Fruit fly (Drosophila melanogaster) whole organism, pupa: ENCODE measurements around the gene snRNP-U1-C.

Experiments
- CG32121 ChIP-seq: fragments of 200-800 bp; sonication (Bioruptor generic); IDR thresholded peaks from 2 replicates; pipeline ENCODE4 v1.3.6; 2022; ENCODE audit warnings: missing biosample characterization, missing genetic modification characterization
- CG8301 ChIP-seq: fragments of 200-800 bp; sonication (Bioruptor generic); optimal IDR thresholded peaks from 2 replicates; lab custom pipeline; 2018; ENCODE audit warnings: missing biosample characterization, mild to moderate bottlenecking, missing genetic modification characterization
- EcR ChIP-seq: fragments of 200-800 bp; sonication (Bioruptor generic); optimal IDR thresholded peaks from 3 replicates; lab custom pipeline; 2019; ENCODE audit warnings: missing biosample characterization, missing genetic modification characterization, mild to moderate bottlenecking, moderate library complexity, missing genetic modification reagents

DNA sequence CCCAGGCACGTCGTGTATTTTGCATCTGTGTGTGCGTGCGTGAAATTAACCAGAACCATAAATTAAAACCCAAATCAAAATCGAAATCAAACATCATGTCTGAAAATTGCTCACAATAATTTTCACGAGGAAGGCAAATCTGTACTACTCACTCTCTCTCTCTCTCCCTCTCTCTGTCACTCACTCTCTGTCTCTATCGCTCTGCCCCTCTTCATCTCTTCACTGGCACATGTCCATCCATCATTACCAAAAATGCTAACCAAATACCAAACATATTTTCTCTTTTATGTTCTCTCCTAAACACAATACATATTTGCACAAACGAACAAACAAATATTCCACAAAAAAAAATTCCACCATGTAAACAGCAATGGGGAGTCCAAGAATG is 32.0 kb upstream of the snRNP-U1-C start:
- TF ChIP-seq CG8301 (tag; lab: Kevin White, UChicago) = no peak
- TF ChIP-seq EcR = no peak
- no peak for TF ChIP-seq CG32121 (GFP tag; lab: Robert Waterston, UW)
